Worm (Caenorhabditis elegans) whole organism, midembryonic: ENCODE data around the gene F42G4.5.
"Not testable (repeated sequence)": the region's sequence is repeated elsewhere in the genome, so short reads cannot be mapped to it uniquely, and the experiment has no call there.

ENCODE experiments used
- T22C8.4 ChIP-seq: fragments of 200-800 bp; sonication (Bioruptor generic); IDR thresholded peaks from 2 replicates; pipeline ENCODE4 v1.3.6; 2022; ENCODE audit warnings: missing genetic modification characterization, missing compliant biosample characterization
- cog-1 ChIP-seq: sonication (generic microtip); optimal IDR thresholded peaks from 2 replicates; lab custom pipeline; 2016; ENCODE audit warnings: missing genetic modification characterization, missing compliant biosample characterization
- flt-1 ChIP-seq: fragments of 200-800 bp; sonication (Bioruptor generic); IDR thresholded peaks from 2 replicates; pipeline ENCODE4 v1.3.6; 2022; ENCODE audit warnings: missing genetic modification characterization, missing compliant biosample characterization
- klf-2 ChIP-seq: fragments of 200-800 bp; sonication (Bioruptor generic); conservative IDR thresholded peaks from 2 replicates; pipeline ENCODE4 v1.3.6; 2022; ENCODE audit warnings: missing genetic modification reagents, missing genetic modification characterization, missing compliant biosample characterization
- med-1 ChIP-seq: sonication (generic microtip); optimal IDR thresholded peaks from 2 replicates; lab custom pipeline; 2017; ENCODE audit warnings: missing genetic modification characterization, mild to moderate bottlenecking, missing compliant biosample characterization, antibody characterized with exemption, missing genetic modification reagents; ENCODE audit not compliant: insufficient read depth
- ref-1 ChIP-seq: fragments of 200-800 bp; sonication (Bioruptor generic); conservative IDR thresholded peaks from 2 replicates; pipeline ENCODE4 v1.3.6; 2022; ENCODE audit warnings: missing genetic modification reagents, missing genetic modification characterization, missing compliant biosample characterization
- tab-1 ChIP-seq: fragments of 200-800 bp; sonication (Bioruptor generic); IDR thresholded peaks from 2 replicates; pipeline ENCODE4 v1.3.6; 2022; ENCODE audit warnings: missing genetic modification characterization, missing compliant biosample characterization
- ztf-23 ChIP-seq: fragments of 200-800 bp; sonication (Bioruptor generic); IDR thresholded peaks from 2 replicates; pipeline ENCODE4 v1.3.6; 2022; ENCODE audit warnings: missing genetic modification reagents, missing genetic modification characterization, missing compliant biosample characterization
- ztf-29 ChIP-seq: fragments of 200-800 bp; sonication (Bioruptor generic); IDR thresholded peaks from 2 replicates; pipeline ENCODE4 v1.3.6; 2022; ENCODE audit warnings: missing genetic modification reagents, missing genetic modification characterization, missing compliant biosample characterization

Gene F42G4.5

DNA sequence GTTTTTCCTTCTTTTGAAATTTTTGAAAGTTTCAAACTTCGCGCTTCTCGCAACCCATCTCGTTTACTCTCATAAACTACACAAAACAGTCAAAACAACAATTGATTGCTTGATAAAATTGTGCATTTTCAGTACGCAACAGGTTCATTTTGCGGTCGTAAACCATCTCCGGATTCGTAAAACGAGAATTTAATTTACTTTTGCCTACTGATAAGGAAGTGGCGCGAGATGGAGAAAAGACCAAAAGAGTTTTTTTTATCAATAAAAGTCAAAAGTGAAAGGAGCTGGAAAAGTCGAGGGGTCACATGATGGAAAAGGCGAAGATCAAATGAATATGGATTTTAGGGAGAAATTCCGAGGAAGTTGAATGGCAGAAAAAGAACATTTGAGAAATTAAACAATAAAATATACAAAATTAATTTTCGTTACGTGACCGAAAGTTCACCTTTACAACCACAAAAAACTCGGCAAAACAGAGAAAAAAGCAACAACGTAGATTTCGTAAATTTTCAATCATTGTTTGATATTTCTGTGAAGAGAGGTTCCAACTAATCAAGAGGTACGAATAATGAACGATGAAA, 5.7 kb downstream of the F42G4.5 start, which contains the start of gene F42G4.6:
F42G4.6 (plus strand) TSS at position 531 of the 581 bp plus-strand sequence.
- TF ChIP-seq cog-1 (no peak), tab-1 (GFP tag; lab: Robert Waterston, UW) (no peak), T22C8.4 (GFP tag; lab: Robert Waterston, UW) (no peak), ref-1 (GFP tag; lab: Robert Waterston, UW) (no peak), ztf-29 (GFP tag; lab: Robert Waterston, UW) (no peak), ztf-23 (GFP tag; lab: Robert Waterston, UW) (no peak), med-1 (GFP tag; lab: Kevin White, UChicago) (no peak), klf-2 (GFP tag; lab: Robert Waterston, UW) (no peak), flt-1 (GFP tag; lab: Robert Waterston, UW) (no peak)

DNA sequence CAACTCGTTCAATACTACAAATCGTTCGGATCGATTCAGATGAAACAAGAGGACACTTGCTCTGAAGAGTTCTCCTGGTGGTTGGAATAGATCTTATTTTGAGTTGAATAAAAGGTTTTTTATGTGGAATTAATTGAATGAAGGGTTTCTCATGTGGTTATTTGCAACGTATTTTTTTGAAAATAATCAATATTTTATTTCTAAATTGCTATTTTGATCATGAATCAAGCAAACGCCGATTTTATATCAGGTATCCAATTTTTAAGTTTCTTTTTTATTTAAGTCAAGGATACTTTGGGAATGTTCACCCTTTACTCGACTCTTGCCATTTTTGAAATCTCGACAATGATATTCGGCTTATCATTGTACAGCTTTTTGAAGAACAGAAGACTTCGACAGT, 7.3 kb downstream of the F42G4.5 start, which contains the start of gene Y81G3A.2:
Y81G3A.2 (plus strand) TSS at position 301 of the 400 bp plus-strand sequence.
- TF ChIP-seq tab-1 (GFP tag; lab: Robert Waterston, UW); med-1 (GFP tag; lab: Kevin White, UChicago); ref-1 (GFP tag; lab: Robert Waterston, UW): not testable (repeated sequence)

DNA sequence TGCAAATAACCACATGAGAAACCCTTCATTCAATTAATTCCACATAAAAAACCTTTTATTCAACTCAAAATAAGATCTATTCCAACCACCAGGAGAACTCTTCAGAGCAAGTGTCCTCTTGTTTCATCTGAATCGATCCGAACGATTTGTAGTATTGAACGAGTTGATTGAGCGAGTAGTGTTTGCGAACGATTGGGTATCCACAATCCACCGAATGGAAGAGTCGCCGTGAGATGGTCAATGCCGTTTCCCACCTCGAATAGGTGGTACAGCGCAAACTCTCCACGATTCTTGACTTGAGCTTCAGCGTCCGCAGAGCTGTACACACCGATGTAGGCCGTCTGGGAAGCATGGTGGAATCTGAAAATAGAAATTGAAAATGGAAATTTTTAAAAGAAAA, 9.1 kb downstream of the F42G4.5 start, which contains the start of gene Y81G3A.6:
Y81G3A.6 (minus strand) TSS at position 101 of the 400 bp plus-strand sequence.
- TF ChIP-seq klf-2, ref-1, tab-1 (GFP tag; lab: Robert Waterston, UW): not testable (repeated sequence)

DNA sequence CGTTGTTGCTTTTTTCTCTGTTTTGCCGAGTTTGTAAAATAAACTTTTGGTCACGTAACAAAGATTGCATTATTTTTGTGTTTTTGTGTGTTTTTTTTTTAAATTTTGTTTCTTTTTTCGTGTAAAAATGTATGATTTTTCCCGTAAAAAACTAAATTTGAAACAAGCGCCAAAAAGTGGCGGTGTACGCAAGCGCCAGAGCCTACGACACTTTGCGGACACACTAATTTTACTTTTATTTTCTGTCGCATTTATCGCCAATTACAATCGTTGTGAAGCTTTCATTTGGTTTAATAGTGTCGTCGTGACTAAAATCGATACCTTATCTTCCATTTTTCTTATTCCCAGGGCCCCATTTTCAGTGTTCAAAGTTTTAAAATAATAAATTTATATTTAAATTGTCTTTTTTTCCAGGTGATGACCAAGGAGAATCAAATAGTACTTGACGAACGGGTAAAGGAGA, 10.5 kb downstream of the F42G4.5 start, which contains the start of the genes Y81G3A.1 and gcn-2:
Y81G3A.1 (minus strand) TSS at position 175 of the 463 bp plus-strand sequence.
gcn-2 (plus strand) TSS at position 413 of the 463 bp plus-strand sequence.
- no peak for TF ChIP-seq tab-1 (GFP tag; lab: Robert Waterston, UW)
- no peak for TF ChIP-seq cog-1
- no peak for TF ChIP-seq med-1 (GFP tag; lab: Kevin White, UChicago)
- TF ChIP-seq flt-1 (GFP tag; lab: Robert Waterston, UW), result no peak
- TF ChIP-seq ztf-29 (GFP tag; lab: Robert Waterston, UW), result no peak
- no peak for TF ChIP-seq klf-2 (GFP tag; lab: Robert Waterston, UW)
- no peak for TF ChIP-seq ztf-23 (GFP tag; lab: Robert Waterston, UW)
- TF ChIP-seq ref-1 (GFP tag; lab: Robert Waterston, UW), result no peak

DNA sequence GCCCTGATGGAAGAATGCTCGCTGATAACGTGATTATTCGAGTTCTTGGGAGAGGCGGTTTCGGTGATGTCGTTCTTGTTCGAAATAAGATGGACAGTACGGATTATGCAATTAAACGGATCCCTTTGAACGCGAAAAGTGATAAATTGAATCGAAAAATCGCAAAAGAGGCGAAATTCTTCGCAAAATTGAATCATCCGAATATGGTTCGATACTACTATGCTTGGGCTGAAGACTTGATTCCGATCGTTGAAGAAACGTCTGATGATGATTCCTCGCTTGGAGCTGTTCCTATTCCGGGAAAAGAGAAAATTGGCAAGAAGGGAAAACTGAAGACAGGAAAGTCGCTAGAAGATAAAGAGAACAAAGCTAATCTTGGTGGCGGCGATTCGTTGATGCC, 12.7 kb downstream of the F42G4.5 start:
- TF ChIP-seq med-1 (GFP tag; lab: Kevin White, UChicago) (no peak), T22C8.4 (GFP tag; lab: Robert Waterston, UW) (no peak), ztf-29 (GFP tag; lab: Robert Waterston, UW) (no peak)

DNA sequence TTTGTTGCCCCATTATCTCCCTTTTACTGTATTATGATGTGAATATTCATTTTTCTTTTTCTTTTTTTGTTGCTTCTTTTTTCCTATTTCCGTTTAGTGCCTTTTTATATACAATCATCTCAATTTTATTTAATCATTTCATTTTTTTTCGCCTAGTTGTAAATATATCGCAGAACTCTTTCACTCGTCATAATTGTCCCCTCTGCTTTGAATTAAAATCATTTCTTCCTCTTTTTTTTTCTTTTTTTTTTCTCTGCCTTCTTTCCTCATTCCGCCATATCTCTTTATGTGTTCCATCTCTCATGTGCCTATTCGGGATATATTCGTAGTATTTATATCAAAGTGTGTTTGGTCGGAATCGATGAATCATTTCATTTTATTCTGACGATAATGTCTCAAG, 17.8 kb downstream of the F42G4.5 start, which contains the start of gene Y81G3A.4:
Y81G3A.4 (plus strand) TSS at position 301 of the 400 bp plus-strand sequence.
- TF ChIP-seq med-1 (GFP tag; lab: Kevin White, UChicago), result no peak
- TF ChIP-seq klf-2 (GFP tag; lab: Robert Waterston, UW), result no peak
- no peak for TF ChIP-seq ztf-23 (GFP tag; lab: Robert Waterston, UW)
- no peak for TF ChIP-seq tab-1 (GFP tag; lab: Robert Waterston, UW)
- no peak for TF ChIP-seq flt-1 (GFP tag; lab: Robert Waterston, UW)
- TF ChIP-seq ref-1 (GFP tag; lab: Robert Waterston, UW), result no peak
- TF ChIP-seq cog-1, result no peak
- TF ChIP-seq T22C8.4 (GFP tag; lab: Robert Waterston, UW), result no peak
- no peak for TF ChIP-seq ztf-29 (GFP tag; lab: Robert Waterston, UW)

DNA sequence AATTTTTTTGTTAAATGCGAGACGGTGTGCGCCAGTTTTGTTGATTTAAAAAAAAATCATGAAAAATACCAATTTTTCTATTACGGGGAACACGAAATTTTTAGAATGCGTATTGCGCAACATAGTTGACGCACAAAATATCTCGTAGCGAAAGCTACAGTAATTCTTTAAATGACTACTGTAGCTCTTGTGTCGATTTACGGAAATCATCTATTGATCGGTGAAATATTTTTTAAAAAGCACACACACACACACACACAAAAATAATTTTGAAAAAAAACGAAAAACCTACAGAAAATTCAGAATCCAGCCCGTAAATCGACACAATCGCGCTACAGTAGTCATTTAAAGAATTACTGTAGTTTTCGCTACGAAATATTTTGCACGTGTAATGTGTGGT, 18.6 kb downstream of the F42G4.5 start:
- TF ChIP-seq ztf-29 (GFP tag; lab: Robert Waterston, UW), result no peak
- TF ChIP-seq med-1 (GFP tag; lab: Kevin White, UChicago), result no peak
- TF ChIP-seq cog-1, result no peak
- no peak for TF ChIP-seq flt-1 (GFP tag; lab: Robert Waterston, UW)
- TF ChIP-seq ztf-23 (GFP tag; lab: Robert Waterston, UW), result no peak
- TF ChIP-seq klf-2 (GFP tag; lab: Robert Waterston, UW), result no peak
- TF ChIP-seq ref-1 (GFP tag; lab: Robert Waterston, UW), result no peak
- TF ChIP-seq tab-1 (GFP tag; lab: Robert Waterston, UW), result no peak
- no peak for TF ChIP-seq T22C8.4 (GFP tag; lab: Robert Waterston, UW)

DNA sequence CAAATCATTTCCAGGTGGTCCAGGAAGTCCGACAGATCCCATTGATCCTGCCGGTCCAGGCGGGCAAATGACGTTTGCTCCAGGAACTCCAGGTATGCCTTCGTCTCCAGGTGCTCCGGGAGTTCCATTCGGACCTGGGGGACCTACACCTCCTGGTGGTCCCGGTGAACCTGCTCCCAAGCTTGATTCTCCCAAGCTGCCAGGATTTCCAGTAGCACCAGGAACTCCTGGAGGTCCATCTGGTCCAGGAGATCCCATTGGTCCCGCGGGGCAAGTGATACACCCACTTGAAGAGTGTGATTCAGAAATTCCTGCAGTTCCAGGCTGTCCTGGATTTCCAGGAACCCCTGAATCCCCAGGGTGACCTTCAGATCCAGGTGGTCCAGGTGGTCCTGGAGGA, 23.1 kb downstream of the F42G4.5 start:
- TF ChIP-seq med-1 (GFP tag; lab: Kevin White, UChicago) (no peak), flt-1 (GFP tag; lab: Robert Waterston, UW) (no peak), tab-1 (GFP tag; lab: Robert Waterston, UW) (no peak), klf-2 (GFP tag; lab: Robert Waterston, UW) (no peak), T22C8.4 (GFP tag; lab: Robert Waterston, UW) (no peak), ztf-23 (GFP tag; lab: Robert Waterston, UW) (no peak), ztf-29 (GFP tag; lab: Robert Waterston, UW) (no peak)

DNA sequence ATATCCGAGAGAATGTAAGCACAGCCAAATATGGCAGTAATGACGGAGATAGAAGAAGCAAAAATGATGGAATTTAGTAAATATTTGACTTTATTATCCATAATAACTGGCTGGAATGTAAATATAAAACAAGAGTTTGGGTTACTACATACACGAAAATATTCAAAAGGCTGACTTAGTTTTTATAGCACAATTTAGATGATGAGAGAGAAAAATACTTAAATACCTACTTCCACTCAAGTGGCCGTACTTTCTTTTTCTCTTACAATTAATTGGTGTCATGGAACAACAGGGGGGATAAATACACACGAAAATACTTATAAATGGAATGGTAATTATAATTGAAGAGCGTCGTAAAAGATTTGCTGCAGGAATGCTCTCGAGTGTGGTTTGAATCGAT, 24.9 kb downstream of the F42G4.5 start, which contains the start of gene col-86:
col-86 (minus strand) TSS at position 101 of the 400 bp plus-strand sequence.
- TF ChIP-seq med-1 (GFP tag; lab: Kevin White, UChicago), result no peak
- no peak for TF ChIP-seq cog-1
- TF ChIP-seq ref-1 (GFP tag; lab: Robert Waterston, UW), result no peak
- no peak for TF ChIP-seq ztf-29 (GFP tag; lab: Robert Waterston, UW)
- TF ChIP-seq tab-1 (GFP tag; lab: Robert Waterston, UW), result no peak
- no peak for TF ChIP-seq ztf-23 (GFP tag; lab: Robert Waterston, UW)
- TF ChIP-seq T22C8.4 (GFP tag; lab: Robert Waterston, UW), result no peak
- no peak for TF ChIP-seq klf-2 (GFP tag; lab: Robert Waterston, UW)
- no peak for TF ChIP-seq flt-1 (GFP tag; lab: Robert Waterston, UW)
